Worm (Caenorhabditis elegans) whole organism, L4 larva: Measurements from ENCODE around the gene srh-70.

ENCODE experiments used
- nhr-237 ChIP-seq: sonication (generic microtip); optimal IDR thresholded peaks from 2 replicates; lab custom pipeline; 2017; ENCODE audit warnings: missing biosample characterization, missing genetic modification characterization
- pqm-1 ChIP-seq: sonication (generic microtip); optimal IDR thresholded peaks from 2 replicates; lab custom pipeline; 2017; ENCODE audit warnings: missing biosample characterization, missing genetic modification characterization
- zip-2 ChIP-seq: fragments of 150-350 bp; optimal IDR thresholded peaks from 2 replicates; lab custom pipeline; 2014; ENCODE audit warnings: missing biosample characterization, missing genetic modification characterization

- no peak for TF ChIP-seq nhr-237 (tag; lab: Kevin White, UChicago)
- TF ChIP-seq zip-2 (tag; lab: Kevin White, UChicago) = no peak
- TF ChIP-seq pqm-1 = no peak
These were observed 37.0 kb downstream of the srh-70 start for ce11 chrII:12481645-12482044.
